Worm (Caenorhabditis elegans) whole organism, L2 larva: ENCODE measurements around the gene C28C12.1.

Source experiments
- C34F6.9 ChIP-seq: fragments of 150-350 bp; optimal IDR thresholded peaks from 2 replicates; lab custom pipeline; 2014; ENCODE audit warnings: missing biosample characterization, missing genetic modification characterization
- F13H6.1 ChIP-seq: sonication (generic microtip); optimal IDR thresholded peaks from 2 replicates; lab custom pipeline; 2016; ENCODE audit warnings: missing genetic modification characterization, missing compliant biosample characterization
- alr-1 ChIP-seq: fragments of 150-350 bp; optimal IDR thresholded peaks from 2 replicates; lab custom pipeline; 2014; ENCODE audit warnings: missing biosample characterization, missing genetic modification characterization
- ama-1 ChIP-seq: fragments of 150-350 bp; optimal IDR thresholded peaks from 2 replicates; lab custom pipeline; 2018; ENCODE audit warnings: inconsistent platforms
- blmp-1 ChIP-seq: sonication (generic microtip); optimal IDR thresholded peaks from 2 replicates; lab custom pipeline; 2017; ENCODE audit warnings: missing genetic modification characterization, mild to moderate bottlenecking, missing compliant biosample characterization, antibody characterized with exemption, moderate library complexity; ENCODE audit not compliant: insufficient read depth
- ceh-16 ChIP-seq: fragments of 150-350 bp; optimal IDR thresholded peaks from 2 replicates; lab custom pipeline; 2014; ENCODE audit warnings: missing biosample characterization, missing genetic modification characterization
- ceh-82 ChIP-seq: fragments of 150-350 bp; optimal IDR thresholded peaks from 2 replicates; lab custom pipeline; 2014; ENCODE audit warnings: missing biosample characterization, missing genetic modification characterization
- crh-2 ChIP-seq: sonication (generic microtip); optimal IDR thresholded peaks from 2 replicates; lab custom pipeline; 2017; ENCODE audit warnings: missing biosample characterization, missing genetic modification characterization
- egl-27 ChIP-seq: sonication (generic microtip); optimal IDR thresholded peaks from 3 replicates; lab custom pipeline; 2017; ENCODE audit warnings: missing biosample characterization, missing genetic modification reagents, missing genetic modification characterization
- elt-1 ChIP-seq: fragments of 150-350 bp; optimal IDR thresholded peaks from 2 replicates; lab custom pipeline; 2014; ENCODE audit warnings: missing biosample characterization, missing genetic modification characterization
- fos-1 ChIP-seq: fragments of 150-350 bp; optimal IDR thresholded peaks from 2 replicates; lab custom pipeline; 2014; ENCODE audit warnings: missing biosample characterization, missing genetic modification characterization
- gmeb-1 ChIP-seq: fragments of 150-350 bp; optimal IDR thresholded peaks from 2 replicates; lab custom pipeline; 2014; ENCODE audit warnings: missing biosample characterization, missing genetic modification characterization
- lin-11 ChIP-seq: fragments of 150-350 bp; sonication (generic microtip); optimal IDR thresholded peaks from 2 replicates; lab custom pipeline; 2014; ENCODE audit warnings: missing biosample characterization, missing genetic modification characterization, inconsistent platforms, mixed read lengths
- lin-39 ChIP-seq: fragments of 150-350 bp; optimal IDR thresholded peaks from 2 replicates; lab custom pipeline; 2014; ENCODE audit warnings: missing biosample characterization, missing genetic modification reagents, missing genetic modification characterization
- lsy-2 ChIP-seq, 2 experiments: fragments of 150-350 bp in 1 of 2; sonication (generic microtip) in 1 of 2; optimal IDR thresholded peaks; 2 replicates each; lab custom pipeline; 2014 to 2017; ENCODE audit warnings: missing biosample characterization in 2 of 2, missing genetic modification characterization in 2 of 2
- mab-5 ChIP-seq: fragments of 150-350 bp; optimal IDR thresholded peaks from 2 replicates; lab custom pipeline; 2014; ENCODE audit warnings: missing biosample characterization, missing genetic modification characterization
- mdl-1 ChIP-seq, 2 experiments: fragments of 150-350 bp in 1 of 2; sonication (generic microtip) in 1 of 2; optimal IDR thresholded peaks; 2 replicates each; lab custom pipeline; 2017; ENCODE audit warnings: missing biosample characterization in 2 of 2, missing genetic modification characterization in 2 of 2
- nhr-10 ChIP-seq: sonication (generic microtip); optimal IDR thresholded peaks from 2 replicates; lab custom pipeline; 2017; ENCODE audit warnings: missing biosample characterization, missing genetic modification characterization
- nhr-11 ChIP-seq: fragments of 150-350 bp; optimal IDR thresholded peaks from 2 replicates; lab custom pipeline; 2014; ENCODE audit warnings: missing biosample characterization, missing genetic modification characterization
- nhr-12 ChIP-seq: fragments of 150-350 bp; optimal IDR thresholded peaks from 2 replicates; lab custom pipeline; 2014; ENCODE audit warnings: missing biosample characterization, missing genetic modification characterization
- nhr-129 ChIP-seq: fragments of 150-350 bp; optimal IDR thresholded peaks from 2 replicates; lab custom pipeline; 2014; ENCODE audit warnings: missing biosample characterization, missing genetic modification characterization
- nhr-21 ChIP-seq: fragments of 150-350 bp; optimal IDR thresholded peaks from 2 replicates; lab custom pipeline; 2014; ENCODE audit warnings: missing biosample characterization, missing genetic modification characterization
- nhr-23 ChIP-seq: fragments of 150-350 bp; optimal IDR thresholded peaks from 2 replicates; lab custom pipeline; 2014; ENCODE audit warnings: missing biosample characterization, missing genetic modification reagents, missing genetic modification characterization
- nhr-25 ChIP-seq: fragments of 150-350 bp; sonication (generic microtip); optimal IDR thresholded peaks from 3 replicates; lab custom pipeline; 2014; ENCODE audit warnings: missing biosample characterization, missing genetic modification characterization
- nhr-77 ChIP-seq: fragments of 150-350 bp; optimal IDR thresholded peaks from 2 replicates; lab custom pipeline; 2014; ENCODE audit warnings: missing biosample characterization, missing genetic modification characterization
- peb-1 ChIP-seq: fragments of 150-350 bp; optimal IDR thresholded peaks from 2 replicates; lab custom pipeline; 2014; ENCODE audit warnings: missing biosample characterization, missing genetic modification characterization
- sem-4 ChIP-seq: fragments of 150-350 bp; optimal IDR thresholded peaks from 2 replicates; lab custom pipeline; 2014; ENCODE audit warnings: missing biosample characterization, missing genetic modification reagents, missing genetic modification characterization
- skn-1 ChIP-seq: sonication (generic microtip); optimal IDR thresholded peaks from 2 replicates; lab custom pipeline; 2017; ENCODE audit warnings: missing biosample characterization, missing genetic modification characterization
- sma-3 ChIP-seq: sonication (generic microtip); optimal IDR thresholded peaks from 2 replicates; lab custom pipeline; 2016; ENCODE audit warnings: missing genetic modification reagents, missing genetic modification characterization, missing compliant biosample characterization
- sma-9 ChIP-seq, 2 experiments: fragments of 150-350 bp in 1 of 2; sonication (generic microtip) in 1 of 2; optimal IDR thresholded peaks; 2 replicates each; lab custom pipeline; 2014 to 2016; ENCODE audit warnings: missing genetic modification characterization in 2 of 2, mild to moderate bottlenecking in 1 of 2, missing biosample characterization in 1 of 2, missing compliant biosample characterization in 1 of 2, missing genetic modification reagents in 1 of 2, moderate library complexity in 1 of 2
- snpc-4 ChIP-seq: fragments of 150-350 bp; optimal IDR thresholded peaks from 2 replicates; lab custom pipeline; 2014; ENCODE audit warnings: missing biosample characterization, missing genetic modification characterization
- unc-39 ChIP-seq: fragments of 150-350 bp; optimal IDR thresholded peaks from 2 replicates; lab custom pipeline; 2014; ENCODE audit warnings: missing biosample characterization, missing genetic modification characterization
- unc-55 ChIP-seq: fragments of 150-350 bp; sonication (generic microtip); optimal IDR thresholded peaks from 3 replicates; lab custom pipeline; 2014; ENCODE audit warnings: missing biosample characterization, missing genetic modification reagents, missing genetic modification characterization
- ztf-1 ChIP-seq: fragments of 200-800 bp; sonication (Bioruptor generic); conservative IDR thresholded peaks from 2 replicates; pipeline ENCODE4 v1.3.6; 2022; ENCODE audit warnings: missing genetic modification characterization, missing compliant biosample characterization
- ztf-11 ChIP-seq: sonication (generic microtip); optimal IDR thresholded peaks from 2 replicates; lab custom pipeline; 2017; ENCODE audit warnings: missing biosample characterization, missing genetic modification characterization
- ztf-4 ChIP-seq: fragments of 150-350 bp; optimal IDR thresholded peaks from 2 replicates; lab custom pipeline; 2014; ENCODE audit warnings: missing biosample characterization, missing genetic modification characterization

Gene C28C12.1

ce11 chrIV:8476166-8476565 lies 25.3 kb upstream of the C28C12.1 start:
- TF ChIP-seq F13H6.1 (tag; lab: Kevin White, UChicago) (peak; percentile 49), nhr-129 (tag; lab: Kevin White, UChicago) (peak; percentile 58), lsy-2 (tag; optimal IDR thresholded peaks at IDR 0.05; lab: Kevin White, UChicago) (peak in 1 of 2 experiments; percentile 11), ceh-82 (tag; lab: Kevin White, UChicago) (no peak), unc-55 (GFP tag; lab: Kevin White, UChicago) (no peak), sma-9 (GFP tag; optimal IDR thresholded peaks at IDR 0.05; lab: Kevin White, UChicago) (peak; percentile 37), sma-9 (tag; optimal IDR thresholded peaks at IDR 0.05; lab: Kevin White, UChicago) (no peak), mab-5 (peak; percentile 18), ztf-1 (no peak)

- TF ChIP-seq nhr-10: no peak
- TF ChIP-seq alr-1 (tag; lab: Kevin White, UChicago): no peak
- TF ChIP-seq ceh-16 (tag; lab: Kevin White, UChicago): no peak
- no peak for TF ChIP-seq skn-1
- no peak for TF ChIP-seq peb-1 (tag; lab: Kevin White, UChicago)
- TF ChIP-seq nhr-12 (tag; lab: Kevin White, UChicago): no peak
- TF ChIP-seq blmp-1 (tag; lab: Kevin White, UChicago): no peak
- TF ChIP-seq lin-11: no peak
- TF ChIP-seq nhr-11 (tag; lab: Kevin White, UChicago): no peak
- TF ChIP-seq egl-27 (tag; lab: Kevin White, UChicago): no peak
- TF ChIP-seq nhr-77 (tag; lab: Kevin White, UChicago): no peak
- TF ChIP-seq lin-39: no peak
- TF ChIP-seq, all 48 proteins: peak for 0
Observed at ce11 chrIV:8476880-8477279, 24.6 kb upstream of the C28C12.1 start, which contains the start of gene spp-10. Gene spp-10, plus strand, starts transcription at chrIV:8477180.

- TF ChIP-seq elt-1 (tag; lab: Kevin White, UChicago) (no peak), crh-2 (tag; lab: Kevin White, UChicago) (no peak), unc-39 (tag; lab: Kevin White, UChicago) (no peak), snpc-4 (tag; lab: Kevin White, UChicago) (no peak), nhr-21 (tag; lab: Kevin White, UChicago) (no peak), nhr-25 (tag; lab: Kevin White, UChicago) (no peak), sem-4 (tag; lab: Kevin White, UChicago) (no peak)
Observed at ce11 chrIV:8478516-8478915, 23.0 kb upstream of the C28C12.1 start.

- no peak for TF ChIP-seq lsy-2 (tag; optimal IDR thresholded peaks at IDR 0.05; lab: Kevin White, UChicago)
- TF ChIP-seq nhr-129 (tag; lab: Kevin White, UChicago): no peak
- TF ChIP-seq mab-5: no peak
Observed at ce11 chrIV:8479346-8479745, 22.1 kb upstream of the C28C12.1 start, which contains the start of gene hlh-12. Gene hlh-12, minus strand, starts transcription at chrIV:8479446.

ce11 chrIV:8481308-8481707 lies 20.2 kb upstream of the C28C12.1 start, which contains the start of gene spp-8:
Gene spp-8, plus strand, starts transcription at chrIV:8481664.
- TF ChIP-seq mab-5 (no peak), gmeb-1 (tag; lab: Kevin White, UChicago) (peak; percentile 40), sem-4 (tag; lab: Kevin White, UChicago) (no peak), nhr-77 (tag; lab: Kevin White, UChicago) (no peak), C34F6.9 (no peak), elt-1 (tag; lab: Kevin White, UChicago) (no peak), snpc-4 (tag; lab: Kevin White, UChicago) (no peak), skn-1 (peak; percentile 41), fos-1 (tag; lab: Kevin White, UChicago) (peak; percentile 78), crh-2 (tag; lab: Kevin White, UChicago) (peak; percentile 81), nhr-23 (tag; lab: Kevin White, UChicago) (no peak), unc-39 (tag; lab: Kevin White, UChicago) (no peak), sma-3 (GFP tag; lab: Kevin White, UChicago) (peak; percentile 5), ama-1 (lab: Kevin White, UChicago) (no peak), ztf-4 (tag; lab: Kevin White, UChicago) (no peak), ztf-11 (tag; lab: Kevin White, UChicago) (no peak), unc-55 (GFP tag; lab: Kevin White, UChicago) (no peak), mdl-1 (tag; optimal IDR thresholded peaks at IDR 0.05; lab: Kevin White, UChicago) (peak in 1 of 2 experiments; percentile 43), sma-9 (GFP tag; optimal IDR thresholded peaks at IDR 0.05; lab: Kevin White, UChicago) (peak; percentile 55), sma-9 (tag; optimal IDR thresholded peaks at IDR 0.05; lab: Kevin White, UChicago) (no peak), nhr-12 (tag; lab: Kevin White, UChicago) (no peak), nhr-11 (tag; lab: Kevin White, UChicago) (no peak), nhr-10 (no peak)
- TF ChIP-seq, all 48 proteins: peak for 7
